Worm (Caenorhabditis elegans) whole organism, L4/young adult: Measurements from ENCODE around the gene aak-2.
"Not testable (repeated sequence)": the region's sequence is repeated elsewhere in the genome, so short reads cannot be mapped to it uniquely, and the experiment has no call there.

ENCODE experiments used
- W03F9.2 ChIP-seq: fragments of 150-350 bp; optimal IDR thresholded peaks from 2 replicates; lab custom pipeline; 2014; ENCODE audit warnings: missing biosample characterization, missing genetic modification characterization
- dao-5 ChIP-seq: sonication (generic microtip); optimal IDR thresholded peaks from 2 replicates; lab custom pipeline; 2016; ENCODE audit warnings: missing genotype, missing genetic modification characterization, moderate library complexity, missing compliant biosample characterization
- him-1 ChIP-seq: sonication (generic microtip); optimal IDR thresholded peaks from 2 replicates; lab custom pipeline; 2016; ENCODE audit warnings: missing genotype, missing genetic modification reagents, missing genetic modification characterization, missing compliant biosample characterization

aak-2 gene

DNA sequence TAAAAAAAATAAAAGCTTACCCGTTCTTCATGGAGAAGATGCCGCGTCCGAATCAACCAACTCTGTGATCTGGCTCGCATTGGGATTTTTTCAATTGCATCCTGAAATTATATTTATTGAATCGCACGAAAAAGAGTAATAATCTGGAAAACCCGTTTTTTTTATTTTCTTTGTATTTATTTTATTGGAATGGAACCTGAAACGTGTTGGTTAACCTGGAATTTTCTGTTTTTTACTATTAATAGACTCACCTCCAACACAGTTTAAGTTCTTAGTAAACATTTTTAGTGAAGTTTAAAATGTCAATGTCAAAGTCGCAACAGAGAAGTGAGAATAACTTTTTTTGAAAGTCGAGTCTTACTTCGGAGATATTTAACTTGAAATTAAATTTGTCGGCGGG lies 22.4 kb downstream of the aak-2 start:
- TF ChIP-seq W03F9.2 (tag; lab: Kevin White, UChicago), result no peak
- TF ChIP-seq dao-5 (tag; lab: Kevin White, UChicago), result no peak
- no peak for TF ChIP-seq him-1 (tag; lab: Kevin White, UChicago)

DNA sequence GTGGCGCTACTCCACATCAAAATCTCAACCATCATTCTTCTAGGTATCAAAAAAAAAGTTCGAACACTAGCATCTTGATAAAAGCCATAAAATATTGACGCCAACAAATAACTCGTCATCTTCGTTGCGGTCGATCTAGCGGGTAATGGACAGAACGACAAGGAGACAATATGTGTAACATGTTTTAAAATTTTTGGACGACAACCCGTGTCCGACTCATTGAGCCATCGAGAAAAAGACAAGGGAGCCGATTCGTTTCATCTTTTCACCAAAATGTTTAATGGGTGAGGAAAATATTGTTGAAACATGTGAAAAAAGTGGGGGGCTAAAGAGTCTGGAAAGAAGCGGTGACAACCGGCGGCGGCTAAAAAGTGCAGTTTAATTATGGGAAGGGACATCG lies 25.6 kb downstream of the aak-2 start:
- no peak for TF ChIP-seq dao-5 (tag; lab: Kevin White, UChicago)
- no peak for TF ChIP-seq W03F9.2 (tag; lab: Kevin White, UChicago)
- TF ChIP-seq him-1 (tag; lab: Kevin White, UChicago), result no peak

DNA sequence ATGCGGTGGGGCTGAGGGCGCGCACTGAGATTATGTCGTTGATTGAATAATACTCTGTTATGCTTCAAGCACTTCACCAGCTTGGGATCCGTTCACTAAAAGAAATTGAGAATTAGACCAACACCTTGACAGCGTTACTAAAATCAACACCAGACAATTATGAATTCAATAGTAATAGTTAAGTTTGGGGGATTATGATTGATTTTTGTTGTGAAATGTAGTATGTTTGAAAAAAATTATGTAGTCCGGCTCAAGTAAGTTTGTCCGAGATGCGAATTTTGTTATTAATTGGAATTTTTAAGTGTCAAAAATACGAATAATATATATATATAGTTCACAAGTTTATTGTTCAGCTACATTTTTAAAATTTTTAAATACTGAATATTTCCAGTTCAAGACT lies 29.5 kb downstream of the aak-2 start, which contains the start of gene sto-5:
TSS of gene sto-5 (minus strand) at position 101 of the 400 bp plus-strand sequence.
- no peak for TF ChIP-seq dao-5 (tag; lab: Kevin White, UChicago)
- no peak for TF ChIP-seq W03F9.2 (tag; lab: Kevin White, UChicago)
- no peak for TF ChIP-seq him-1 (tag; lab: Kevin White, UChicago)

DNA sequence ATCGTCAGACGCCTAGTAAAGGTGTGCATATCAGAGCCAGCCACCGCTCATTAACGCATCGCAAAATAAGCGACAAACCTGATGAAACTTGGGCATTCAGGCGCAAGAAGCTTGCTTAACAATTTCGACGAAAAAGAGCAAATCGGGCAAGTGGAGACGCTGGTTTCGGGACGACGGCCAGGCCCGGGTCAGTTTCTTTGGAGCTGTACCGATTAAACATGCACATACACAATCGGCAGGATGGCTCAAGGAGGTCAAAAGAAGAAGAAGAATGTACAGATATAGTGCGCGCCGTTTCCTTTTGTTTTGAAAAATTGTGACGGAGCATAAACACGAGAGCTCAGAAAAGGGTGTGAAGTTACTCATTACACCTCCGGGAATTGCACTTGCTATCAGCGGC lies 30.6 kb downstream of the aak-2 start:
- TF ChIP-seq dao-5 (tag; lab: Kevin White, UChicago), result no peak
- no peak for TF ChIP-seq him-1 (tag; lab: Kevin White, UChicago)
- no peak for TF ChIP-seq W03F9.2 (tag; lab: Kevin White, UChicago)

DNA sequence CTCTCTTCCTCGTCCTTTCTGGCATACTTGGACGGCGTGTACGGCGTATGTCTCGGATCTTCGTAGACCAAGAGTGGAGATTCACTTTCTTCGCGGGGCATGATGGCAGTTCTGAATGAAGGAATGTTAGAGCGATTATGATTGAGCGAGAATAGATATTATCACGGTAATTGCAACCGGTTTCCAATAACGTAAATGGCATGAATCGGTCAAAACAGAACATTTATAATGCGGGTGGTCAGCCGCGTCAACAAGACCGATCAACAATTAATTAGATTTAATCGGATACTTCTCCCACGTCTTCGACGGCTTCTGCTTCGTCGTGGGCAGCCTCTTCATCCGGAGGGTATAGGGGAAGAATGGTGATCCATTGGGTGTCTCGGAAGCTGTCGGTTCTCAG lies 38.8 kb downstream of the aak-2 start, which contains the start of gene F41G4.13:
TSS of gene F41G4.13 (minus strand) at position 101 of the 400 bp plus-strand sequence.
- not testable (repeated sequence) for TF ChIP-seq W03F9.2, dao-5, him-1 (tag; lab: Kevin White, UChicago)

DNA sequence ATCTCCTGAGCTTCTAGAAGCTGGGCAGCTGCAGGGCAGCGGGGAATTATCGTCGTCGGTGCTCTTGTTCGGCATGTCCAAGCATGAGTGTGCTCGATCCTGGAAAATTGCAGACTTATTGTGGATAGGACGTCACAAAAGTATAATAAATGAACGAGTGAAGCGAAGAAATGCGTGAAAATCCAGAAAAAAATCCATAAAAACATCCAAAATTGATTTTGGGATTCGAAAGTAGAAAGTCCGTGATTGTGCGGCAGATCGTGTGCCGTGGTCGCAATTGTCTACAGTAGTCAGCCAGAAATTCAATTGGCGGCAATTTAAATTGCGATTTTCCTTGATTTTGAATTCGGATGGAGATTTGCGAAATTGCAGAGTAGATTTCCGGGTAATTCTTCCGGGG lies 40.4 kb downstream of the aak-2 start, which contains the start of gene F41G4.7:
TSS of gene F41G4.7 (minus strand) at position 101 of the 400 bp plus-strand sequence.
- no peak for TF ChIP-seq dao-5 (tag; lab: Kevin White, UChicago)
- no peak for TF ChIP-seq W03F9.2 (tag; lab: Kevin White, UChicago)
- TF ChIP-seq him-1 (tag; lab: Kevin White, UChicago), result no peak

DNA sequence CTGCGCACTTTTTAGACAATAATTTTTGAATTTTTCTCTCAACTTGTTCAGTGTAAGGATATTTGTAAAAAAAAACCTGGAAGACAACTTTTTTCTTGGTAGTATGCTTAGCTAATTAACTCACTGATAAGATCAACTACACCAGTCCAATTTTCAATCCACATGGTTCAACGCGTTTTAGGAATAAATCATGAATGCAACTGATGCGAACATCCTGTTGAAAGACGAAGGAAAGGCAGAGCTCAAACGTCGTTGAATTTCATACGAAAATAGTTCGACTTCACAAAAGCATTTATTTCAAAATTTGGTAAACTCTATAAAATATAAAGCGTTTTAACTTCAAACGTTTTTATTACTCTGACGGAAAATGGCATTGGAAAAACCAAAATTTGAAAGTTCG lies 44.9 kb downstream of the aak-2 start, which contains the start of gene dyla-1:
TSS of gene dyla-1 (plus strand) at position 301 of the 400 bp plus-strand sequence.
- TF ChIP-seq dao-5 (tag; lab: Kevin White, UChicago), result no peak
- TF ChIP-seq W03F9.2 (tag; lab: Kevin White, UChicago), result no peak

DNA sequence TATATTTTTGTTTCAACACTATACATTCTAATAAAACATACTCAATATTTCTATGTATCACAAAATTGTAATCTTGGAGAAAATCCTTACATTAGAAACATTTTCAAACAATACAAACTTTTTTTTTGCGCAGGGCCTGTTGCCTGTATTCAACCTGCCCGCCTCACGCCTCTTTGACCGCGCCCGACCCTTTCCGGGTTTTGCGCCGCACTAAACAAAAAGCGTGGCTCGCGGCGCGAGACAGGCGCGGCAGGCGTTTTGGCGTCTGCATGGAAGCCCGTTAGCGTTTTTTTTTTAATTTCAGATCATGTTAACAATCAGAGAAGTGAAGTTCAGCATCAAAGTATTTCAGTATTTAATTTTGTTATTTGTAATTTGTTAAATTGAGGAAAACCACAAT lies 47.0 kb downstream of the aak-2 start:
- no peak for TF ChIP-seq dao-5 (tag; lab: Kevin White, UChicago)
- no peak for TF ChIP-seq W03F9.2 (tag; lab: Kevin White, UChicago)
- no peak for TF ChIP-seq him-1 (tag; lab: Kevin White, UChicago)

DNA sequence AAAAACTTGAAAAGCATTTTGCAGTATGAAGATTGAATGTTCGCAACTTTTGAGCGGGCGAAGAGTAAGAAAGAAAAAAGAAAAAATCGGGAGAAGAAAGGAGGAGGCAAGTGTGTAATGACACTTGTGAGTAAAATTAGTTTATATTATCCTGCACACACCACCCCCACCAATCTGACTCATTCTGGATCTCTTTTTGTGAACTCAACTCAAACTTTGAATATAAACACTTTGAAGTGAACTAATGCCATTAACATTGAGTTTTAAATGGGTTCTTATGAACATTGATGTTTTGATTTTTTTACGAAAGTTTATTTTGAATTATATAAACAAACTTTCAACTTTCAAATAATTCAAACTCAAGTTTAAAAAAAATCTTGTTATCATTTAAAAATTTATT lies 49.0 kb downstream of the aak-2 start, which contains the start of gene F41G4.8:
TSS of gene F41G4.8 (minus strand) at position 101 of the 400 bp plus-strand sequence.
- TF ChIP-seq W03F9.2 (tag; lab: Kevin White, UChicago) (no peak), dao-5 (tag; lab: Kevin White, UChicago) (no peak), him-1 (tag; lab: Kevin White, UChicago) (no peak)
